Worm (Caenorhabditis elegans) whole organism, L1 larva: Measurements from ENCODE around the gene W10G6.1.
"Not testable (repeated sequence)": the region's sequence is repeated elsewhere in the genome, so short reads cannot be mapped to it uniquely, and the experiment has no call there.

ENCODE experiments used
- F16B12.6 ChIP-seq: fragments of 150-350 bp; optimal IDR thresholded peaks from 2 replicates; lab custom pipeline; 2014; ENCODE audit warnings: missing biosample characterization, missing genetic modification characterization
- ama-1 ChIP-seq: fragments of 150-350 bp; optimal IDR thresholded peaks from 2 replicates; lab custom pipeline; 2014
- ceh-8 ChIP-seq: fragments of 200-800 bp; sonication (Bioruptor generic); optimal IDR thresholded peaks from 2 replicates; lab custom pipeline; 2018; ENCODE audit warnings: mild to moderate bottlenecking, missing genetic modification characterization, moderate library complexity, missing compliant biosample characterization
- ceh-82 ChIP-seq, 3 experiments: fragments of 150-350 bp in 1 of 3; sonication (generic microtip) in 2 of 3; optimal IDR thresholded peaks; 2 replicates each; lab custom pipeline; 2014 to 2017; ENCODE audit warnings: missing biosample characterization in 3 of 3, missing genetic modification characterization in 3 of 3
- dsc-1 ChIP-seq: sonication (generic microtip); optimal IDR thresholded peaks from 2 replicates; lab custom pipeline; 2016; ENCODE audit warnings: mild to moderate bottlenecking, missing genetic modification characterization, missing compliant biosample characterization
- efl-1 ChIP-seq, 4 experiments: fragments of 150-350 bp; optimal IDR thresholded peaks in 3 of 4; peaks in 1 of 4; 1 replicate in 1 of 4; 2 replicates in 3 of 4; lab custom pipeline; 2014; ENCODE audit warnings: missing biosample characterization in 2 of 4, missing genetic modification characterization in 2 of 4, missing genetic modification reagents in 2 of 4
- efl-3 ChIP-seq: fragments of 200-800 bp; sonication (Bioruptor generic); optimal IDR thresholded peaks from 2 replicates; lab custom pipeline; 2018; ENCODE audit warnings: mild to moderate bottlenecking, missing genetic modification characterization, missing compliant biosample characterization
- egl-13 ChIP-seq: sonication (generic microtip); optimal IDR thresholded peaks from 2 replicates; lab custom pipeline; 2016; ENCODE audit warnings: missing genotype, missing genetic modification reagents, missing genetic modification characterization, missing compliant biosample characterization
- ets-5 ChIP-seq: fragments of 200-800 bp; sonication (Bioruptor generic); IDR thresholded peaks from 2 replicates; pipeline ENCODE4 v1.3.6; 2022; ENCODE audit warnings: missing genetic modification characterization, missing compliant biosample characterization
- fkh-10 ChIP-seq: sonication (generic microtip); optimal IDR thresholded peaks from 2 replicates; lab custom pipeline; 2017; ENCODE audit warnings: missing biosample characterization, missing genetic modification reagents, missing genetic modification characterization
- fkh-8 ChIP-seq: sonication (generic microtip); optimal IDR thresholded peaks from 2 replicates; lab custom pipeline; 2016; ENCODE audit warnings: mild to moderate bottlenecking, missing genetic modification characterization, missing compliant biosample characterization
- hlh-4 ChIP-seq: sonication (generic microtip); optimal IDR thresholded peaks from 2 replicates; lab custom pipeline; 2016; ENCODE audit warnings: mild to moderate bottlenecking, missing genetic modification characterization, missing compliant biosample characterization
- hpl-2 ChIP-seq: fragments of 150-350 bp; optimal IDR thresholded peaks from 2 replicates; lab custom pipeline; 2014; ENCODE audit warnings: missing biosample characterization, missing genetic modification reagents, missing genetic modification characterization
- irx-1 ChIP-seq: sonication (generic microtip); optimal IDR thresholded peaks from 2 replicates; lab custom pipeline; 2016; ENCODE audit warnings: missing genetic modification characterization, missing compliant biosample characterization
- lin-14 ChIP-seq: fragments of 200-800 bp; sonication (Bioruptor generic); optimal IDR thresholded peaks from 2 replicates; lab custom pipeline; 2018; ENCODE audit warnings: mild to moderate bottlenecking, missing genetic modification characterization, moderate library complexity, missing compliant biosample characterization
- lin-35 ChIP-seq, 2 experiments: fragments of 150-350 bp; optimal IDR thresholded peaks; 2 replicates each; lab custom pipeline; 2014; ENCODE audit warnings: missing biosample characterization in 2 of 2, missing genetic modification characterization in 2 of 2, missing genetic modification reagents in 2 of 2
- lir-3 ChIP-seq: sonication (generic microtip); optimal IDR thresholded peaks from 2 replicates; lab custom pipeline; 2016; ENCODE audit warnings: mild to moderate bottlenecking, missing genetic modification characterization, moderate library complexity, missing compliant biosample characterization; ENCODE audit not compliant: poor library complexity
- lsy-2 ChIP-seq, 2 experiments: fragments of 150-350 bp; optimal IDR thresholded peaks; 2 replicates each; lab custom pipeline; 2014; ENCODE audit warnings: missing biosample characterization in 2 of 2, missing genetic modification characterization in 2 of 2
- mdl-1 ChIP-seq, 2 experiments: fragments of 150-350 bp; optimal IDR thresholded peaks; 2 replicates each; lab custom pipeline; 2014 to 2017; ENCODE audit warnings: missing biosample characterization in 2 of 2, missing genetic modification characterization in 2 of 2, inconsistent platforms in 1 of 2
- mep-1 ChIP-seq: fragments of 150-350 bp; optimal IDR thresholded peaks from 2 replicates; lab custom pipeline; 2014; ENCODE audit warnings: missing biosample characterization, missing genetic modification characterization
- nhr-12 ChIP-seq: sonication (generic microtip); optimal IDR thresholded peaks from 2 replicates; lab custom pipeline; 2017; ENCODE audit warnings: missing biosample characterization, missing genetic modification characterization
- nhr-19 ChIP-seq: fragments of 200-800 bp; sonication (Bioruptor generic); conservative IDR thresholded peaks from 2 replicates; pipeline ENCODE4 v1.3.6; 2022; ENCODE audit warnings: missing genetic modification characterization, missing compliant biosample characterization
- nhr-20 ChIP-seq: sonication (generic microtip); optimal IDR thresholded peaks from 2 replicates; lab custom pipeline; 2016; ENCODE audit warnings: mild to moderate bottlenecking, missing genetic modification characterization, missing compliant biosample characterization
- nhr-47 ChIP-seq: sonication (generic microtip); optimal IDR thresholded peaks from 2 replicates; lab custom pipeline; 2016; ENCODE audit warnings: mild to moderate bottlenecking, missing genetic modification characterization, moderate library complexity, missing compliant biosample characterization
- nhr-71 ChIP-seq: sonication (generic microtip); optimal IDR thresholded peaks from 2 replicates; lab custom pipeline; 2016; ENCODE audit warnings: mild to moderate bottlenecking, missing genetic modification characterization, moderate library complexity, missing compliant biosample characterization
- nhr-85 ChIP-seq: sonication (generic microtip); peaks from one replicate; lab custom pipeline; 2016; ENCODE audit warnings: missing genetic modification characterization, inconsistent platforms, missing compliant biosample characterization
- pax-3 ChIP-seq: fragments of 200-800 bp; sonication (Bioruptor generic); optimal IDR thresholded peaks from 2 replicates; lab custom pipeline; 2018; ENCODE audit warnings: mild to moderate bottlenecking, missing genetic modification characterization, moderate library complexity, missing compliant biosample characterization
- skn-1 ChIP-seq: fragments of 150-350 bp; optimal IDR thresholded peaks from 2 replicates; lab custom pipeline; 2014; ENCODE audit warnings: missing biosample characterization, missing genetic modification characterization
- snpc-4 ChIP-seq: fragments of 150-350 bp; optimal IDR thresholded peaks from 2 replicates; lab custom pipeline; 2014; ENCODE audit warnings: missing biosample characterization, missing genetic modification characterization
- snu-23 ChIP-seq: sonication (generic microtip); optimal IDR thresholded peaks from 2 replicates; lab custom pipeline; 2016; ENCODE audit warnings: missing genetic modification characterization, missing compliant biosample characterization
- sup-37 ChIP-seq: fragments of 200-800 bp; sonication (Bioruptor generic); optimal IDR thresholded peaks from 2 replicates; lab custom pipeline; 2018; ENCODE audit warnings: mild to moderate bottlenecking, missing genetic modification characterization, missing compliant biosample characterization
- swsn-7 ChIP-seq: sonication (generic microtip); optimal IDR thresholded peaks from 2 replicates; lab custom pipeline; 2016; ENCODE audit warnings: missing genetic modification characterization, missing compliant biosample characterization
- unc-86 ChIP-seq: sonication (generic microtip); optimal IDR thresholded peaks from 2 replicates; lab custom pipeline; 2016; ENCODE audit warnings: missing genetic modification characterization, missing compliant biosample characterization
- xbp-1 ChIP-seq: sonication (generic microtip); optimal IDR thresholded peaks from 2 replicates; lab custom pipeline; 2016; ENCODE audit warnings: missing genetic modification characterization, missing compliant biosample characterization

The W10G6.1 gene

ce11 chrX:16213073-16213472, 31.9 kb upstream of the W10G6.1 start, which contains the start of gene F23A7.8:
Gene F23A7.8, plus strand, starts transcription at chrX:16213373.
- TF ChIP-seq dsc-1 (tag; lab: Kevin White, UChicago); lin-35 (GFP tag; optimal IDR thresholded peaks at IDR 0.05; lab: Kevin White, UChicago); fkh-10 (GFP tag; lab: Kevin White, UChicago): not testable (repeated sequence)

ce11 chrX:16217108-16217507, 27.9 kb upstream of the W10G6.1 start, which contains the start of gene F23A7.1:
Gene F23A7.1, plus strand, starts transcription at chrX:16217408.
- TF ChIP-seq skn-1 (no peak), xbp-1 (no peak), irx-1 (no peak), F16B12.6 (tag; lab: Kevin White, UChicago) (no peak), pax-3 (tag; lab: Kevin White, UChicago) (no peak), snpc-4 (tag; lab: Kevin White, UChicago) (no peak), ama-1 (lab: Kevin White, UChicago) (no peak), lsy-2 (tag; optimal IDR thresholded peaks at IDR 0.05; lab: Kevin White, UChicago) (no peak), ets-5 (no peak), sup-37 (GFP tag; lab: Kevin White, UChicago) (no peak)

DNA sequence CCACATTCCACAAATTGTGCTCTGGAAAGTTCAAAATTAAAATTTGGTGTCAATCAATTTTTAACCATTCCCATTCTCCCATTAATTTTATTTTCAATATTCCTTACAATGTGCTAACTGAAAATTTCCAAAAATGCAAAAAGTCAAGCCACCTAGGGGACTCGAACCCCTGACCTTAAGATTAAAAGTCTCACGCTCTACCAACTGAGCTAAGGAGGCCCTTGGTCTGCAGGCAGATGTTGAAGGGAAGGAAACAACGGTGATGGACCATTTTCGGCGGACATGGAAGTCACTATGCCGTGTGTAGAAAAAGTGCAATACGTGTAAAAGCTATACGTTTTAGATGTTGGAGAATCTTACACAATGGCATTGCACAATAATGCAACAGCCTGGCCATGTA, 27.2 kb upstream of the W10G6.1 start:
- TF ChIP-seq pax-3 (tag; lab: Kevin White, UChicago): no peak
- peak; percentile 1 for TF ChIP-seq nhr-85

DNA sequence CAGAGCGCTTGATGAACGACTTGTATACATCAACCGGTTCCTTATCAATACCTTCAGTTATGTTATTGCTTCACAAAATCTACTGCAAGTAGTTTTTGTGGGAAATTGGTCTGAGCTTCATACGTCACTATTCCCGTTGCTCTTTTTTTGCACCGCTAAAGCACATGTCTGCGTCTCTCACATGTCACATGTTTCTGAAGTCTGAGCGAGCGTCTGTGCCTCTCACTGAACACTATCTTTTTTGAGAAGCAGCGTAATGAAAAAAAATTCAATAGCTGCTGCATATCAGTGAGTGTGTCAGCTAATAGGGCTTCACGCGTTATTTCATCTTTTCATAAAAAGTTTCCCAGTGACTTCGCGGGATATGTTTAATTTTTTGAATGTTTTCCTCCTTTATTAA, 26.7 kb upstream of the W10G6.1 start:
- TF ChIP-seq swsn-7 (tag; lab: Kevin White, UChicago) (peak; percentile 31), fkh-10 (GFP tag; lab: Kevin White, UChicago) (peak; percentile 57), mdl-1 (tag; optimal IDR thresholded peaks at IDR 0.05; lab: Kevin White, UChicago) (peak in 1 of 2 experiments; percentile 39), lsy-2 (tag; optimal IDR thresholded peaks at IDR 0.05; lab: Kevin White, UChicago) (peak; percentile 31 to 42), mep-1 (tag; lab: Kevin White, UChicago) (peak; percentile 47), irx-1 (no peak), unc-86 (tag; lab: Kevin White, UChicago) (peak; percentile 41), snu-23 (GFP tag; lab: Kevin White, UChicago) (peak; percentile 43), lir-3 (no peak), nhr-20 (tag; lab: Kevin White, UChicago) (peak; percentile 8), ceh-8 (GFP tag; lab: Kevin White, UChicago) (peak; percentile 45), egl-13 (tag; lab: Kevin White, UChicago) (peak; percentile 47), fkh-8 (tag; lab: Kevin White, UChicago) (peak; percentile 81), lin-14 (GFP tag; lab: Kevin White, UChicago) (peak; percentile 85), nhr-47 (tag; lab: Kevin White, UChicago) (peak; percentile 66), nhr-12 (tag; lab: Kevin White, UChicago) (no peak), ceh-82 (tag; optimal IDR thresholded peaks at IDR 0.05; lab: Kevin White, UChicago) (peak in 2 of 3 experiments; percentile 39 to 41), hpl-2 (GFP tag; lab: Kevin White, UChicago) (no peak), nhr-71 (tag; lab: Kevin White, UChicago) (peak; percentile 65), efl-3 (GFP tag; lab: Kevin White, UChicago) (no peak), efl-1 (optimal IDR thresholded peaks at IDR 0.05; lab: Kevin White, UChicago) (peak; percentile 24 to 35), efl-1 (GFP tag; optimal IDR thresholded peaks at IDR 0.05 in 1 of 2; lab: Kevin White, UChicago) (peak in 1 of 2 experiments; percentile 40), hlh-4 (tag; lab: Kevin White, UChicago) (no peak), nhr-19 (GFP tag; lab: Robert Waterston, UW) (peak; percentile 8; the same call in 1 of the 2 replicates), dsc-1 (tag; lab: Kevin White, UChicago) (peak; percentile 70), lin-35 (GFP tag; optimal IDR thresholded peaks at IDR 0.05; lab: Kevin White, UChicago) (peak; percentile 5 to 9)
